Worm (Caenorhabditis elegans) whole organism, mixed stage, embryonic: ENCODE results near the gene rpl-42.

Experiments used
- blmp-1 ChIP-seq: fragments of 150-350 bp; optimal IDR thresholded peaks from 2 replicates; lab custom pipeline; 2014; ENCODE audit warnings: missing biosample characterization, missing genetic modification characterization
- ceh-39 ChIP-seq: fragments of 150-350 bp; optimal IDR thresholded peaks from 2 replicates; lab custom pipeline; 2014; ENCODE audit warnings: missing biosample characterization, missing genetic modification characterization
- ces-1 ChIP-seq: fragments of 150-350 bp; optimal IDR thresholded peaks from 2 replicates; lab custom pipeline; 2014; ENCODE audit warnings: missing biosample characterization, missing genetic modification reagents, missing genetic modification characterization
- cnd-1 ChIP-seq: fragments of 200-800 bp; sonication (Bioruptor generic); optimal IDR thresholded peaks from 2 replicates; lab custom pipeline; 2018; ENCODE audit warnings: mild to moderate bottlenecking, missing genetic modification characterization, missing compliant biosample characterization
- nhr-2 ChIP-seq: fragments of 150-350 bp; optimal IDR thresholded peaks from 2 replicates; lab custom pipeline; 2014; ENCODE audit warnings: missing biosample characterization, missing genetic modification characterization
- unc-62 ChIP-seq: fragments of 150-350 bp; optimal IDR thresholded peaks from 2 replicates; lab custom pipeline; 2014; ENCODE audit warnings: missing biosample characterization, missing genetic modification reagents, missing genetic modification characterization

DNA sequence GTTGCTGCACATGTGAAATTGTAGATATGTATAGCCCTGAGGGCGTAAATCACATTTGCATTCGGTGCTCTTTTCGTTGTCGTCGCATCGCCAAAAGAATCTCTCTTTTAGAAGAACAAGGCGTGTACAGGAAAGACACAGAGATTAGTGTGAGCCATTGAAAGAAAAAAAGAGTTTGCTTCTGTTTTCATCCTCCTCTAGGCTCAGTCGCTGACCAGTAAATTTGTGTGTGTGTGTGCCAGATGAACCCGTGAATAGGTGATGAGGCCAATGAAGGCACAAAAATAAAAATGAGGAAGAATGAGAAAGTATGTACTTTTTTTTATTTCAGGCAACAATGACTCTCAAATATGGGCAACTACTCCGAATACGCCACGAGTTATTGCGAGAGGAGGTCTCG is 19.9 kb downstream of the rpl-42 start, which contains the start of gene mat-2:
- TF ChIP-seq blmp-1 (tag; lab: Kevin White, UChicago) (no peak), ceh-39 (tag; lab: Kevin White, UChicago) (no peak), cnd-1 (no peak), nhr-2 (tag; lab: Kevin White, UChicago) (no peak), unc-62 (GFP tag; lab: Kevin White, UChicago) (no peak), ces-1 (GFP tag; lab: Kevin White, UChicago) (no peak)
